Worm (Caenorhabditis elegans) whole organism, mixed stage, embryonic: ENCODE data around the gene srv-34.

Source experiments
- ceh-43 ChIP-seq: fragments of 200-800 bp; sonication (Bioruptor generic); optimal IDR thresholded peaks from 2 replicates; lab custom pipeline; 2018; ENCODE audit warnings: mild to moderate bottlenecking, missing genetic modification characterization, moderate library complexity, missing compliant biosample characterization
- ceh-83 ChIP-seq: fragments of 200-800 bp; sonication (Bioruptor generic); optimal IDR thresholded peaks from 2 replicates; lab custom pipeline; 2018; ENCODE audit warnings: mild to moderate bottlenecking, missing genetic modification characterization, missing compliant biosample characterization
- elt-1 ChIP-seq: sonication (generic microtip); optimal IDR thresholded peaks from 2 replicates; lab custom pipeline; 2017; ENCODE audit warnings: missing genetic modification characterization, mild to moderate bottlenecking, missing compliant biosample characterization, antibody characterized with exemption, moderate library complexity, borderline replicate concordance; ENCODE audit not compliant: insufficient read depth
- lin-13 ChIP-seq: fragments of 150-350 bp; optimal IDR thresholded peaks from 2 replicates; lab custom pipeline; 2014; ENCODE audit warnings: missing biosample characterization, missing genetic modification characterization
- lsy-2 ChIP-seq: fragments of 150-350 bp; optimal IDR thresholded peaks from 2 replicates; lab custom pipeline; 2014; ENCODE audit warnings: missing biosample characterization, missing genetic modification characterization
- nhr-12 ChIP-seq: fragments of 150-350 bp; optimal IDR thresholded peaks from 2 replicates; lab custom pipeline; 2014; ENCODE audit warnings: missing biosample characterization, missing genetic modification characterization
- nhr-237 ChIP-seq: fragments of 150-350 bp; optimal IDR thresholded peaks from 2 replicates; lab custom pipeline; 2014; ENCODE audit warnings: missing biosample characterization, missing genetic modification characterization
- nhr-28 ChIP-seq: fragments of 150-350 bp; optimal IDR thresholded peaks from 2 replicates; lab custom pipeline; 2014; ENCODE audit warnings: missing biosample characterization, missing genetic modification characterization
- nhr-76 ChIP-seq: sonication (generic microtip); optimal IDR thresholded peaks from 2 replicates; lab custom pipeline; 2017; ENCODE audit warnings: missing biosample characterization, missing genetic modification characterization
- pha-4 ChIP-seq: fragments of 150-350 bp; optimal IDR thresholded peaks from 2 replicates; lab custom pipeline; 2018; ENCODE audit warnings: missing biosample characterization, missing genetic modification reagents, missing genetic modification characterization
- ztf-11 ChIP-seq: fragments of 150-350 bp; optimal IDR thresholded peaks from 2 replicates; lab custom pipeline; 2014; ENCODE audit warnings: missing biosample characterization, missing genetic modification characterization

ce11 chrV:16401519-16401918 is 26.9 kb upstream of the srv-34 start, which contains the start of gene F13A7.14:
- TF ChIP-seq nhr-76 (tag; lab: Kevin White, UChicago) (no peak), elt-1 (no peak), pha-4 (tag; lab: Kevin White, UChicago) (no peak), ceh-43 (peak; percentile 21), ztf-11 (tag; lab: Kevin White, UChicago) (no peak), nhr-28 (tag; lab: Kevin White, UChicago) (no peak), ceh-83 (GFP tag; lab: Kevin White, UChicago) (no peak), lsy-2 (tag; lab: Kevin White, UChicago) (peak; percentile 59), nhr-12 (no peak), nhr-237 (peak; percentile 47), lin-13 (tag; lab: Kevin White, UChicago) (peak; percentile 22)
